Worm (Caenorhabditis elegans) whole organism, young adult: ENCODE measurements around the gene npr-31.

Source experiments
- B0336.3 ChIP-seq: fragments of 200-800 bp; sonication (Bioruptor generic); IDR thresholded peaks from 2 replicates; pipeline ENCODE4 v1.3.6; 2022; ENCODE audit warnings: missing genetic modification characterization, missing compliant biosample characterization
- C06A6.2 ChIP-seq: fragments of 200-800 bp; sonication (Bioruptor generic); conservative IDR thresholded peaks from 2 replicates; pipeline ENCODE4 v1.3.6; 2022; ENCODE audit warnings: missing genetic modification characterization, missing compliant biosample characterization
- D2030.7 ChIP-seq: fragments of 200-800 bp; sonication (Bioruptor generic); IDR thresholded peaks from 2 replicates; pipeline ENCODE4 v1.3.6; 2022; ENCODE audit warnings: missing genetic modification reagents, missing genetic modification characterization, missing compliant biosample characterization
- F39B2.1 ChIP-seq: fragments of 200-800 bp; sonication (Bioruptor generic); IDR thresholded peaks from 2 replicates; pipeline ENCODE4 v1.3.6; 2022; ENCODE audit warnings: missing genetic modification reagents, missing genetic modification characterization, missing compliant biosample characterization
- F55B11.4 ChIP-seq: sonication (generic microtip); optimal IDR thresholded peaks from 2 replicates; lab custom pipeline; 2016; ENCODE audit warnings: missing compliant biosample characterization, missing genetic modification characterization, borderline replicate concordance; ENCODE audit not compliant: insufficient read depth
- F57A8.1 ChIP-seq: fragments of 200-800 bp; sonication (Bioruptor generic); optimal IDR thresholded peaks from 2 replicates; lab custom pipeline; 2018; ENCODE audit warnings: mild to moderate bottlenecking, missing genetic modification characterization, moderate library complexity, missing compliant biosample characterization
- Y56A3A.18 ChIP-seq: fragments of 200-800 bp; sonication (Bioruptor generic); IDR thresholded peaks from 2 replicates; pipeline ENCODE4 v1.3.6; 2022; ENCODE audit warnings: missing genetic modification reagents, missing genetic modification characterization, missing compliant biosample characterization
- attf-3 ChIP-seq: fragments of 200-800 bp; sonication (Bioruptor generic); conservative IDR thresholded peaks from 2 replicates; pipeline ENCODE4 v1.3.6; 2022; ENCODE audit warnings: missing genetic modification reagents, missing genetic modification characterization, missing compliant biosample characterization
- attf-6 ChIP-seq: fragments of 200-800 bp; sonication (Bioruptor generic); IDR thresholded peaks from 2 replicates; pipeline ENCODE4 v1.3.6; 2022; ENCODE audit warnings: missing genetic modification reagents, missing genetic modification characterization, missing compliant biosample characterization
- cebp-1 ChIP-seq, 2 experiments: fragments of 200-800 bp in 1 of 2; sonication (Bioruptor generic) in 1 of 2; sonication (generic microtip) in 1 of 2; IDR thresholded peaks in 1 of 2; optimal IDR thresholded peaks in 1 of 2; 2 replicates each; pipeline versions ENCODE4 v1.3.6 to Lab custom; 2017 to 2022; ENCODE audit warnings: missing compliant biosample characterization in 2 of 2, missing genetic modification characterization in 2 of 2, mild to moderate bottlenecking in 1 of 2, missing genetic modification reagents in 1 of 2, moderate library complexity in 1 of 2
- cebp-2 ChIP-seq: fragments of 200-800 bp; sonication (Bioruptor generic); IDR thresholded peaks from 2 replicates; pipeline ENCODE4 v1.3.6; 2022; ENCODE audit warnings: missing genetic modification characterization, missing compliant biosample characterization
- ceh-100 ChIP-seq: fragments of 200-800 bp; sonication (Bioruptor generic); IDR thresholded peaks from 2 replicates; pipeline ENCODE4 v1.3.6; 2022; ENCODE audit warnings: missing genetic modification reagents, missing genetic modification characterization, missing compliant biosample characterization
- dpl-1 ChIP-seq: fragments of 150-350 bp; optimal IDR thresholded peaks from 2 replicates; lab custom pipeline; 2014; ENCODE audit warnings: missing biosample characterization, missing genetic modification reagents, missing genetic modification characterization
- efl-1 ChIP-seq: fragments of 150-350 bp; optimal IDR thresholded peaks from 2 replicates; lab custom pipeline; 2014; ENCODE audit warnings: missing biosample characterization, missing genetic modification reagents, missing genetic modification characterization
- egl-18 ChIP-seq: fragments of 200-800 bp; sonication (Bioruptor generic); IDR thresholded peaks from 2 replicates; pipeline ENCODE4 v1.3.6; 2022; ENCODE audit warnings: missing genetic modification reagents, missing genetic modification characterization, missing compliant biosample characterization
- egrh-3 ChIP-seq: fragments of 200-800 bp; sonication (Bioruptor generic); IDR thresholded peaks from 2 replicates; pipeline ENCODE4 v1.3.6; 2022; ENCODE audit warnings: missing genetic modification reagents, missing genetic modification characterization, missing compliant biosample characterization
- ets-4 ChIP-seq: fragments of 200-800 bp; sonication (Bioruptor generic); optimal IDR thresholded peaks from 2 replicates; lab custom pipeline; 2018; ENCODE audit warnings: mild to moderate bottlenecking, missing genetic modification characterization, missing compliant biosample characterization
- hlh-26 ChIP-seq: fragments of 200-800 bp; sonication (Bioruptor generic); conservative IDR thresholded peaks from 2 replicates; pipeline ENCODE4 v1.3.6; 2022; ENCODE audit warnings: missing genetic modification reagents, missing genetic modification characterization, missing compliant biosample characterization
- hrde-1 ChIP-seq: sonication (generic microtip); optimal IDR thresholded peaks from 2 replicates; lab custom pipeline; 2016; ENCODE audit warnings: missing genetic modification characterization, mild to moderate bottlenecking, missing compliant biosample characterization, moderate library complexity, missing genotype, missing genetic modification reagents, borderline replicate concordance
- let-526 ChIP-seq: fragments of 200-800 bp; sonication (Bioruptor generic); IDR thresholded peaks from 2 replicates; pipeline ENCODE4 v1.3.6; 2022; ENCODE audit warnings: missing genetic modification reagents, missing genetic modification characterization, missing compliant biosample characterization
- lin-35 ChIP-seq, 3 experiments: fragments of 150-350 bp in 2 of 3; sonication (generic microtip) in 1 of 3; optimal IDR thresholded peaks; 2 replicates each; lab custom pipeline; 2014 to 2018; ENCODE audit warnings: missing biosample characterization in 3 of 3, missing genetic modification characterization in 3 of 3, missing genetic modification reagents in 3 of 3
- lin-40 ChIP-seq: sonication (generic microtip); optimal IDR thresholded peaks from 2 replicates; lab custom pipeline; 2016; ENCODE audit warnings: missing genetic modification characterization, mild to moderate bottlenecking, missing compliant biosample characterization, missing genotype, missing genetic modification reagents
- lin-54 ChIP-seq: fragments of 200-800 bp; sonication (Bioruptor generic); optimal IDR thresholded peaks from 2 replicates; lab custom pipeline; 2018; ENCODE audit warnings: mild to moderate bottlenecking, missing genetic modification characterization, missing compliant biosample characterization
- lir-1 ChIP-seq: fragments of 200-800 bp; sonication (Bioruptor generic); conservative IDR thresholded peaks from 2 replicates; pipeline ENCODE4 v1.3.6; 2022; ENCODE audit warnings: missing genetic modification reagents, missing genetic modification characterization, missing compliant biosample characterization
- mcd-1 ChIP-seq: fragments of 200-800 bp; sonication (Bioruptor generic); IDR thresholded peaks from 2 replicates; pipeline ENCODE4 v1.3.6; 2022; ENCODE audit warnings: missing genetic modification reagents, missing genetic modification characterization, missing compliant biosample characterization
- mes-4 ChIP-seq: sonication (generic microtip); optimal IDR thresholded peaks from 2 replicates; lab custom pipeline; 2016; ENCODE audit warnings: missing genotype, missing genetic modification characterization, missing compliant biosample characterization
- nfya-1 ChIP-seq: sonication (generic microtip); optimal IDR thresholded peaks from 2 replicates; lab custom pipeline; 2017; ENCODE audit warnings: antibody characterized with exemption, missing compliant biosample characterization, missing genetic modification characterization, borderline replicate concordance; ENCODE audit not compliant: insufficient read depth
- nhr-120 ChIP-seq: fragments of 200-800 bp; sonication (Bioruptor generic); IDR thresholded peaks from 2 replicates; pipeline ENCODE4 v1.3.6; 2022; ENCODE audit warnings: missing genetic modification characterization, missing compliant biosample characterization
- nhr-179 ChIP-seq: sonication (generic microtip); optimal IDR thresholded peaks from 2 replicates; lab custom pipeline; 2016; ENCODE audit warnings: mild to moderate bottlenecking, missing genetic modification characterization, missing compliant biosample characterization
- nhr-27 ChIP-seq: fragments of 200-800 bp; sonication (Bioruptor generic); optimal IDR thresholded peaks from 2 replicates; lab custom pipeline; 2018; ENCODE audit warnings: mild to moderate bottlenecking, missing genetic modification characterization, moderate library complexity, missing compliant biosample characterization
- nhr-80 ChIP-seq: sonication (generic microtip); optimal IDR thresholded peaks from 2 replicates; lab custom pipeline; 2016; ENCODE audit warnings: missing genetic modification characterization, missing compliant biosample characterization
- rpc-1 ChIP-seq, 2 experiments: fragments of 150-350 bp in 1 of 2; sonication (generic microtip) in 1 of 2; optimal IDR thresholded peaks; 2 replicates each; lab custom pipeline; 2014 to 2018; ENCODE audit warnings: missing biosample characterization in 1 of 2, missing genetic modification characterization in 1 of 2, missing genetic modification reagents in 1 of 2, missing genotype in 1 of 2
- snpc-1.3 ChIP-seq: sonication (generic microtip); optimal IDR thresholded peaks from 2 replicates; lab custom pipeline; 2017; ENCODE audit warnings: missing genetic modification characterization, mild to moderate bottlenecking, missing compliant biosample characterization, antibody characterized with exemption, moderate library complexity, missing genotype, missing genetic modification reagents; ENCODE audit not compliant: insufficient read depth
- somi-1 ChIP-seq: fragments of 200-800 bp; sonication (Bioruptor generic); optimal IDR thresholded peaks from 2 replicates; lab custom pipeline; 2018; ENCODE audit warnings: mild to moderate bottlenecking, missing genetic modification characterization, missing compliant biosample characterization
- tbx-9 ChIP-seq: sonication (generic microtip); optimal IDR thresholded peaks from 2 replicates; lab custom pipeline; 2016; ENCODE audit warnings: borderline replicate concordance, missing genetic modification characterization, inconsistent platforms, missing compliant biosample characterization
- tlf-1 ChIP-seq: fragments of 200-800 bp; sonication (Bioruptor generic); optimal IDR thresholded peaks from 2 replicates; lab custom pipeline; 2018; ENCODE audit warnings: mild to moderate bottlenecking, missing genetic modification characterization, missing compliant biosample characterization
- unc-62 ChIP-seq: fragments of 150-350 bp; optimal IDR thresholded peaks from 2 replicates; lab custom pipeline; 2014; ENCODE audit warnings: missing biosample characterization, missing genetic modification reagents, missing genetic modification characterization
- xnd-1 ChIP-seq: sonication (generic microtip); optimal IDR thresholded peaks from 2 replicates; lab custom pipeline; 2016; ENCODE audit warnings: missing genotype, missing genetic modification reagents, missing genetic modification characterization, missing compliant biosample characterization
- zim-3 ChIP-seq: sonication (generic microtip); optimal IDR thresholded peaks from 2 replicates; lab custom pipeline; 2017; ENCODE audit warnings: mild to moderate bottlenecking, missing genetic modification characterization, moderate library complexity, missing compliant biosample characterization
- ztf-18 ChIP-seq: sonication (generic microtip); optimal IDR thresholded peaks from 2 replicates; lab custom pipeline; 2016; ENCODE audit warnings: missing genotype, mild to moderate bottlenecking, missing genetic modification characterization, missing compliant biosample characterization
- ztf-26 ChIP-seq: sonication (generic microtip); optimal IDR thresholded peaks from 2 replicates; lab custom pipeline; 2017; ENCODE audit warnings: missing genetic modification characterization, missing compliant biosample characterization

The npr-31 gene

ce11 chrII:7131871-7132693 is 12.3 kb upstream of the npr-31 start, which contains the start of the genes T07F8.4 and gld-3 (continued):
- TF ChIP-seq tbx-9 (no peak), rpc-1 (optimal IDR thresholded peaks at IDR 0.05; lab: Kevin White, UChicago) (no peak), rpc-1 (tag; optimal IDR thresholded peaks at IDR 0.05; lab: Kevin White, UChicago) (no peak), nhr-179 (no peak), cebp-1 (GFP tag; IDR thresholded peaks at IDR 0.05; lab: Robert Waterston, UW) (no peak), cebp-1 (tag; optimal IDR thresholded peaks at IDR 0.05; lab: Kevin White, UChicago) (no peak), ztf-18 (tag; lab: Kevin White, UChicago) (peak; percentile 35), lin-54 (GFP tag; lab: Kevin White, UChicago) (peak; percentile 71), unc-62 (GFP tag; lab: Kevin White, UChicago) (no peak)

- peak; percentile 28 for TF ChIP-seq nhr-80 (tag; lab: Kevin White, UChicago)
- no peak for TF ChIP-seq nhr-120 (GFP tag; lab: Robert Waterston, UW)
Observed at ce11 chrII:7139064-7139463, 5.3 kb upstream of the npr-31 start.

DNA sequence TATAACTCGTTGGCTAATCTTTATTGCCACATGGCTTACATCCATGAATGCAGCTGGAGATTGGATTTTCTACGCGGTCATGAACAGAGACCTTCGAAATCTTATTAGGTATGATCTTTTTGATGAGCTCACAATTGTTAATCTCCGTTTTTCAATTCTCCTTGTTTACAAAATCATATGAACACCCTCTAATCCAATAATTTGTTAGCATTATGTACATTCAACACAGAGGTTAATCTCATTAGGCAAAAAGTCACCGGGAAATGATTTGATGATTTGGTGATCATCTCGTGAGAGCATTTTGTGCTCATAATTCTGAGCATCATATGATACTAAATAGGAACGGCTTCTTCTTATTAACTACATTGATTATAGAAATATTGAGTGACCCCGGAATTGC is 1.8 kb downstream of the npr-31 start:
- TF ChIP-seq hlh-26 (GFP tag; lab: Robert Waterston, UW) (no peak), let-526 (GFP tag; lab: Robert Waterston, UW) (no peak), ztf-26 (tag; lab: Kevin White, UChicago) (no peak), dpl-1 (GFP tag; lab: Kevin White, UChicago) (no peak), D2030.7 (no peak), mcd-1 (GFP tag; lab: Robert Waterston, UW) (no peak), nfya-1 (no peak), xnd-1 (no peak), ets-4 (GFP tag; lab: Kevin White, UChicago) (no peak), tlf-1 (no peak), attf-6 (GFP tag; lab: Robert Waterston, UW) (no peak), hrde-1 (tag; lab: Kevin White, UChicago) (no peak), egl-18 (GFP tag; lab: Robert Waterston, UW) (no peak), zim-3 (tag; lab: Kevin White, UChicago) (no peak), lin-40 (tag; lab: Kevin White, UChicago) (no peak), snpc-1.3 (no peak), F39B2.1 (GFP tag; lab: Robert Waterston, UW) (no peak)

- TF ChIP-seq lin-35 (GFP tag; optimal IDR thresholded peaks at IDR 0.05; lab: Kevin White, UChicago) (peak in 1 of 3 experiments; percentile 76), F55B11.4 (tag; lab: Kevin White, UChicago) (no peak), egrh-3 (GFP tag; lab: Robert Waterston, UW) (no peak), attf-3 (peak; percentile 31; the same call in 1 of the 2 replicates), ceh-100 (GFP tag; lab: Robert Waterston, UW) (peak; percentile 55; the same call in 1 of the 2 replicates), efl-1 (GFP tag; lab: Kevin White, UChicago) (peak; percentile 45), Y56A3A.18 (GFP tag; lab: Robert Waterston, UW) (no peak), B0336.3 (GFP tag; lab: Robert Waterston, UW) (no peak), nhr-27 (tag; lab: Kevin White, UChicago) (no peak), lir-1 (GFP tag; lab: Robert Waterston, UW) (no peak), somi-1 (GFP tag; lab: Kevin White, UChicago) (no peak), C06A6.2 (no peak), D2030.7 (peak; percentile 60), snpc-1.3 (peak; percentile 73), attf-6 (GFP tag; lab: Robert Waterston, UW) (no peak), mes-4 (tag; lab: Kevin White, UChicago) (no peak), ets-4 (GFP tag; lab: Kevin White, UChicago) (no peak), cebp-2 (GFP tag; lab: Robert Waterston, UW) (no peak), ztf-18 (tag; lab: Kevin White, UChicago) (peak; percentile 91), hrde-1 (tag; lab: Kevin White, UChicago) (peak; percentile 46), F57A8.1 (GFP tag; lab: Kevin White, UChicago) (no peak)
Observed at ce11 chrII:7147550-7147949, 3.1 kb downstream of the npr-31 start.
